Worm (Caenorhabditis elegans) whole organism, early embryonic: ENCODE measurements around the gene melo-1.
A peak's percentile ranks its signal among the peaks of the same experiment; 100 is the strongest.

Experiments
- F13C5.2 ChIP-seq: sonication (generic microtip); optimal IDR thresholded peaks from 2 replicates; lab custom pipeline; 2017; ENCODE audit warnings: mild to moderate bottlenecking, missing genetic modification characterization, inconsistent platforms, missing compliant biosample characterization
- aly-1 ChIP-seq: sonication (generic microtip); optimal IDR thresholded peaks from 2 replicates; lab custom pipeline; 2016; ENCODE audit warnings: missing genetic modification characterization, missing compliant biosample characterization
- ama-1 ChIP-seq: fragments of 150-350 bp; optimal IDR thresholded peaks from 2 replicates; lab custom pipeline; 2014
- ceh-13 ChIP-seq: fragments of 200-800 bp; sonication (Bioruptor generic); optimal IDR thresholded peaks from 2 replicates; lab custom pipeline; 2018; ENCODE audit warnings: mild to moderate bottlenecking, missing genetic modification characterization, missing compliant biosample characterization
- ceh-36 ChIP-seq: sonication (generic microtip); optimal IDR thresholded peaks from 2 replicates; lab custom pipeline; 2016; ENCODE audit warnings: missing genetic modification characterization, inconsistent platforms, missing compliant biosample characterization
- ets-7 ChIP-seq: sonication (generic microtip); optimal IDR thresholded peaks from 2 replicates; lab custom pipeline; 2016; ENCODE audit warnings: missing genotype, missing genetic modification characterization, missing compliant biosample characterization
- flt-1 ChIP-seq: fragments of 200-800 bp; sonication (Bioruptor generic); IDR thresholded peaks from 2 replicates; pipeline ENCODE4 v1.3.6; 2022; ENCODE audit warnings: missing genetic modification characterization, missing compliant biosample characterization
- hmbx-1 ChIP-seq: sonication (generic microtip); optimal IDR thresholded peaks from 2 replicates; lab custom pipeline; 2016; ENCODE audit warnings: mild to moderate bottlenecking, missing genetic modification characterization, missing compliant biosample characterization
- hmg-4 ChIP-seq: fragments of 200-800 bp; sonication (Bioruptor generic); optimal IDR thresholded peaks from 2 replicates; lab custom pipeline; 2018; ENCODE audit warnings: mild to moderate bottlenecking, missing genetic modification characterization, missing compliant biosample characterization
- hnd-1 ChIP-seq: sonication (generic microtip); optimal IDR thresholded peaks from 2 replicates; lab custom pipeline; 2016; ENCODE audit warnings: missing genetic modification characterization, missing compliant biosample characterization
- pes-1 ChIP-seq: fragments of 200-800 bp; sonication (Bioruptor generic); IDR thresholded peaks from 2 replicates; pipeline ENCODE4 v1.3.6; 2022; ENCODE audit warnings: missing genetic modification reagents, missing genetic modification characterization, missing compliant biosample characterization
- scrt-1 ChIP-seq: fragments of 200-800 bp; sonication (Bioruptor generic); IDR thresholded peaks from 2 replicates; pipeline ENCODE4 v1.3.6; 2022; ENCODE audit warnings: missing genetic modification characterization, missing compliant biosample characterization
- sea-1 ChIP-seq: fragments of 200-800 bp; sonication (Bioruptor generic); conservative IDR thresholded peaks from 2 replicates; pipeline ENCODE4 v1.3.6; 2022; ENCODE audit warnings: missing genetic modification characterization, missing compliant biosample characterization
- tbx-11 ChIP-seq: fragments of 200-800 bp; sonication (Bioruptor generic); IDR thresholded peaks from 2 replicates; pipeline ENCODE4 v1.3.6; 2022; ENCODE audit warnings: missing genetic modification characterization, missing compliant biosample characterization
- tbx-37 ChIP-seq: fragments of 200-800 bp; sonication (Bioruptor generic); conservative IDR thresholded peaks from 2 replicates; pipeline ENCODE4 v1.3.6; 2022; ENCODE audit warnings: missing genetic modification reagents, missing genetic modification characterization, missing compliant biosample characterization
- tra-4 ChIP-seq: sonication (generic microtip); optimal IDR thresholded peaks from 2 replicates; lab custom pipeline; 2017; ENCODE audit warnings: missing genetic modification characterization, missing compliant biosample characterization

Gene melo-1

ce11 chrIV:14764719-14765173 lies 22.1 kb upstream of the melo-1 start:
- TF ChIP-seq hmbx-1 (tag; lab: Kevin White, UChicago): no peak
- TF ChIP-seq sea-1 (GFP tag; lab: Robert Waterston, UW): no peak
- TF ChIP-seq F13C5.2 (tag; lab: Kevin White, UChicago): no peak
- TF ChIP-seq ama-1 (lab: Kevin White, UChicago): no peak
- no peak for TF ChIP-seq aly-1 (tag; lab: Kevin White, UChicago)
- no peak for TF ChIP-seq flt-1 (GFP tag; lab: Robert Waterston, UW)
- TF ChIP-seq tbx-11 (GFP tag; lab: Robert Waterston, UW): no peak
- no peak for TF ChIP-seq scrt-1 (GFP tag; lab: Robert Waterston, UW)
- no peak for TF ChIP-seq ceh-36
- no peak for TF ChIP-seq hnd-1
- no peak for TF ChIP-seq ets-7
- no peak for TF ChIP-seq hmg-4 (GFP tag; lab: Kevin White, UChicago)
- no peak for TF ChIP-seq tbx-37 (GFP tag; lab: Robert Waterston, UW)
- TF ChIP-seq tra-4 (tag; lab: Kevin White, UChicago): no peak

- TF ChIP-seq flt-1 (GFP tag; lab: Robert Waterston, UW): no peak
- no peak for TF ChIP-seq ceh-13 (GFP tag; lab: Kevin White, UChicago)
- no peak for TF ChIP-seq ets-7
- TF ChIP-seq ceh-36: no peak
- no peak for TF ChIP-seq hmbx-1 (tag; lab: Kevin White, UChicago)
- TF ChIP-seq scrt-1 (GFP tag; lab: Robert Waterston, UW): no peak
- no peak for TF ChIP-seq tbx-37 (GFP tag; lab: Robert Waterston, UW)
- no peak for TF ChIP-seq sea-1 (GFP tag; lab: Robert Waterston, UW)
Measured at ce11 chrIV:14765336-14765735, 21.5 kb upstream of the melo-1 start, which contains the start of gene Y57G11C.5. Gene Y57G11C.5, minus strand, starts transcription at chrIV:14765436.

- TF ChIP-seq tbx-37 (GFP tag; lab: Robert Waterston, UW): no peak
- TF ChIP-seq hmbx-1 (tag; lab: Kevin White, UChicago): no peak
- no peak for TF ChIP-seq sea-1 (GFP tag; lab: Robert Waterston, UW)
- no peak for TF ChIP-seq flt-1 (GFP tag; lab: Robert Waterston, UW)
- TF ChIP-seq hnd-1: no peak
- no peak for TF ChIP-seq tbx-11 (GFP tag; lab: Robert Waterston, UW)
- TF ChIP-seq pes-1: no peak
- no peak for TF ChIP-seq tra-4 (tag; lab: Kevin White, UChicago)
- TF ChIP-seq F13C5.2 (tag; lab: Kevin White, UChicago): no peak
- no peak for TF ChIP-seq ceh-36
- TF ChIP-seq ets-7: no peak
- no peak for TF ChIP-seq hmg-4 (GFP tag; lab: Kevin White, UChicago)
- TF ChIP-seq aly-1 (tag; lab: Kevin White, UChicago): no peak
- TF ChIP-seq ceh-13 (GFP tag; lab: Kevin White, UChicago): no peak
- no peak for TF ChIP-seq ama-1 (lab: Kevin White, UChicago)
Measured at ce11 chrIV:14766382-14766781, 20.4 kb upstream of the melo-1 start, which contains the start of gene vti-1. Gene vti-1, minus strand, starts transcription at chrIV:14766665.

ce11 chrIV:14767693-14768251 lies 19.1 kb upstream of the melo-1 start, which contains the start of the genes mrps-7 and Y57G11C.3:
Gene mrps-7, minus strand, starts transcription at chrIV:14767730.
Gene Y57G11C.3, plus strand, starts transcription at chrIV:14768201.
- TF ChIP-seq hmbx-1 (tag; lab: Kevin White, UChicago) (no peak), hmg-4 (GFP tag; lab: Kevin White, UChicago) (peak; percentile 0), ama-1 (lab: Kevin White, UChicago) (no peak), aly-1 (tag; lab: Kevin White, UChicago) (no peak), ets-7 (no peak), F13C5.2 (tag; lab: Kevin White, UChicago) (peak; percentile 83), pes-1 (no peak), tbx-37 (GFP tag; lab: Robert Waterston, UW) (no peak), scrt-1 (GFP tag; lab: Robert Waterston, UW) (no peak), flt-1 (GFP tag; lab: Robert Waterston, UW) (no peak), hnd-1 (no peak)

- TF ChIP-seq ceh-36: no peak
- TF ChIP-seq hmg-4 (GFP tag; lab: Kevin White, UChicago): no peak
- TF ChIP-seq tbx-11 (GFP tag; lab: Robert Waterston, UW): no peak
- no peak for TF ChIP-seq F13C5.2 (tag; lab: Kevin White, UChicago)
- no peak for TF ChIP-seq hnd-1
- no peak for TF ChIP-seq scrt-1 (GFP tag; lab: Robert Waterston, UW)
- TF ChIP-seq flt-1 (GFP tag; lab: Robert Waterston, UW): no peak
- no peak for TF ChIP-seq hmbx-1 (tag; lab: Kevin White, UChicago)
- no peak for TF ChIP-seq sea-1 (GFP tag; lab: Robert Waterston, UW)
- no peak for TF ChIP-seq ets-7
- no peak for TF ChIP-seq ama-1 (lab: Kevin White, UChicago)
- no peak for TF ChIP-seq tbx-37 (GFP tag; lab: Robert Waterston, UW)
- no peak for TF ChIP-seq tra-4 (tag; lab: Kevin White, UChicago)
Measured at ce11 chrIV:14769218-14769835, 17.5 kb upstream of the melo-1 start, which contains the start of gene Y57G11C.43. Gene Y57G11C.43, plus strand, starts transcription at chrIV:14769441.

ce11 chrIV:14770663-14771062 lies 16.2 kb upstream of the melo-1 start:
- TF ChIP-seq aly-1 (tag; lab: Kevin White, UChicago): no peak
- no peak for TF ChIP-seq scrt-1 (GFP tag; lab: Robert Waterston, UW)
- no peak for TF ChIP-seq tra-4 (tag; lab: Kevin White, UChicago)
- no peak for TF ChIP-seq sea-1 (GFP tag; lab: Robert Waterston, UW)
- TF ChIP-seq hmg-4 (GFP tag; lab: Kevin White, UChicago): no peak
- no peak for TF ChIP-seq ama-1 (lab: Kevin White, UChicago)
- TF ChIP-seq tbx-11 (GFP tag; lab: Robert Waterston, UW): no peak
- TF ChIP-seq hmbx-1 (tag; lab: Kevin White, UChicago): no peak
- no peak for TF ChIP-seq ceh-36
- TF ChIP-seq ceh-13 (GFP tag; lab: Kevin White, UChicago): no peak
- no peak for TF ChIP-seq F13C5.2 (tag; lab: Kevin White, UChicago)
- TF ChIP-seq tbx-37 (GFP tag; lab: Robert Waterston, UW): no peak
- TF ChIP-seq pes-1: no peak
- no peak for TF ChIP-seq flt-1 (GFP tag; lab: Robert Waterston, UW)
